Worm (Caenorhabditis elegans): ENCODE measurements around the gene pgph-1.
A peak's percentile ranks its signal among the peaks of the same experiment; 100 is the strongest.

Gene pgph-1

DNA sequence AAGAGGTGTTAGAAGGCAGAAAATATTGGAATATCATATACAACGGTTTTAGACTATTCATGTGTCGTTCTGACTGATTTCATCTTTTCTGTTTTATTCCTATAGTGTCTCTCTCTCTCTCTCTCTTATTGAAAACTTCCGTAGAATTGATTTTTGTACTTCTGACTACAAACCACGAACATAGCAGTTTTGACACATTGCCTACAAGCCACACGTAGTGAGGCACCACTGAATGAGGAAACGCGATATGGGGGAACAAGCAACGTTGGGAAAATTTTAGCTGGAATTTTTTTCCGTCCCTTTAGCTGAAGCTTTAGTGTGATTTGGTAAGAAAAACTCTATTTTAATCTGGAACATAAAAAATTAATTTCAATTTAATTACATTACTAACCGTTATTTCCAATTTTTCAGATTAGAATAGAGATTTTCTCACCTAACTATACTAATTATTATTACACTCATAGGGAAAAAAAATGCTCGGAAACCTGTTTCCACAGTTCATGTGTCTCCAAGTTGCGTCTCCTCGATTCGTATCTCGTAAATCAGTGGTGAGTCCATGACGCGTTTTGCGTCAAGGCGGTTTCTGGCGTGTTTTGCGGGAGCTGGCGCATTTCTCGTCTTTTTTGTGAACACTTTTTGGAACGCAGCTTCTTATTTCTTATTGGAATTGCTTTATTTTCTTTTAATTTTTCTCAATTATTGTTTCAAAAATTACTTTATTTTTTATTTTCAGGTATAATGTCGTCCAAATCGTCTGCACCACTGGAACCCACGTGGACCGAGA, 37.4 kb upstream of the pgph-1 start, which contains the start of the genes nhr-142 and F44E7.9 (continued):
- TF ChIP-seq mcd-1 (GFP tag; IDR thresholded peaks at IDR 0.05) (peak; percentile 87), T26A5.8 (tag; optimal IDR thresholded peaks at IDR 0.05) (no peak), bed-1 (GFP tag; IDR thresholded peaks at IDR 0.05) (no peak), nhr-179 (tag; optimal IDR thresholded peaks at IDR 0.05) (no peak), mes-4 (tag; optimal IDR thresholded peaks at IDR 0.05) (no peak), dpl-1 (GFP tag; optimal IDR thresholded peaks at IDR 0.05) (peak; percentile 50), F57A8.1 (GFP tag; optimal IDR thresholded peaks at IDR 0.05) (no peak), madf-10 (tag; optimal IDR thresholded peaks at IDR 0.05) (peak; percentile 71), dpff-1 (tag; optimal IDR thresholded peaks at IDR 0.05) (no peak), F57C9.4 (tag; optimal IDR thresholded peaks at IDR 0.05) (no peak), ztf-22 (GFP tag; optimal IDR thresholded peaks at IDR 0.05) (no peak), egl-18 (GFP tag; IDR thresholded peaks at IDR 0.05) (no peak), D2030.7 (GFP tag; IDR thresholded peaks at IDR 0.05) (peak; percentile 76), ceh-40 (GFP tag; IDR thresholded peaks at IDR 0.05) (no peak), nfya-1 (tag; optimal IDR thresholded peaks at IDR 0.05; ENCODE audit: borderline replicate concordance, insufficient read depth) (no peak), Y95B8A.8 (GFP tag; IDR thresholded peaks at IDR 0.05) (no peak), snpc-3.4 (tag; optimal IDR thresholded peaks at IDR 0.05) (peak; percentile 67), ceh-58 (GFP tag; IDR thresholded peaks at IDR 0.05) (no peak), F22D6.2 (tag; optimal IDR thresholded peaks at IDR 0.05) (peak; percentile 47), F37B4.10 (GFP tag; IDR thresholded peaks at IDR 0.05) (no peak), ceh-27 (GFP tag; optimal IDR thresholded peaks at IDR 0.05) (peak; percentile 77), gei-17 (GFP tag; optimal IDR thresholded peaks at IDR 0.05) (no peak), F10E7.11 (tag; optimal IDR thresholded peaks at IDR 0.05) (no peak), ceh-79 (tag; optimal IDR thresholded peaks at IDR 0.05) (no peak), K12H6.12 (tag; optimal IDR thresholded peaks at IDR 0.05) (peak; percentile 66), ztf-6 (GFP tag; IDR thresholded peaks at IDR 0.05) (no peak), Y67H2A.10 (GFP tag; conservative IDR thresholded peaks at IDR 0.05) (no peak), nfyb-1 (GFP tag; IDR thresholded peaks at IDR 0.05) (peak; percentile 63; the same call in 1 of the 2 replicates), ekl-4 (GFP tag; IDR thresholded peaks at IDR 0.05) (peak; percentile 30; the same call in 1 of the 2 replicates), hlh-26 (GFP tag; conservative IDR thresholded peaks at IDR 0.05) (no peak), nhr-90 (tag; optimal IDR thresholded peaks at IDR 0.05) (no peak), C06A6.2 (GFP tag; conservative IDR thresholded peaks at IDR 0.05) (peak; percentile 81), tlf-1 (GFP tag; optimal IDR thresholded peaks at IDR 0.05) (peak; percentile 78), unc-130 (GFP tag; optimal IDR thresholded peaks at IDR 0.05) (peak; percentile 40), sdz-38 (tag; optimal IDR thresholded peaks at IDR 0.05) (no peak), snpc-4 (GFP tag; optimal IDR thresholded peaks at IDR 0.05) (peak; percentile 32), snpc-4 (tag; optimal IDR thresholded peaks at IDR 0.05) (peak; percentile 54 to 79 (median 72)), nfya-2 (GFP tag; IDR thresholded peaks at IDR 0.05) (no peak), B0261.1 (tag; optimal IDR thresholded peaks at IDR 0.05) (no peak), F52B5.7 (tag; optimal IDR thresholded peaks at IDR 0.05) (no peak), lag-1 (GFP tag; IDR thresholded peaks at IDR 0.05) (no peak), madf-6 (GFP tag; IDR thresholded peaks at IDR 0.05) (peak; percentile 78), akir-1 (GFP tag; optimal IDR thresholded peaks at IDR 0.05) (no peak), chd-7 (tag; optimal IDR thresholded peaks at IDR 0.05) (peak; percentile 22), hmg-20 (GFP tag; IDR thresholded peaks at IDR 0.05) (peak; percentile 45; the same call in 1 of the 2 replicates), ztf-26 (tag; optimal IDR thresholded peaks at IDR 0.05) (peak; percentile 47), bed-2 (GFP tag; IDR thresholded peaks at IDR 0.05) (no peak), ccch-3 (GFP tag; optimal IDR thresholded peaks at IDR 0.05) (no peak)

Data from whole organism, young adult.